Worm (Caenorhabditis elegans) whole organism, L4 larva: Measurements from ENCODE around the gene F59B2.3.

Experiments
- F37D6.2 ChIP-seq: sonication (generic microtip); optimal IDR thresholded peaks from 2 replicates; lab custom pipeline; 2016; ENCODE audit warnings: mild to moderate bottlenecking, missing genetic modification characterization, missing compliant biosample characterization
- ama-1 ChIP-seq: fragments of 150-350 bp; optimal IDR thresholded peaks from 2 replicates; lab custom pipeline; 2014; ENCODE audit warnings: inconsistent platforms, mixed read lengths
- ces-1 ChIP-seq: fragments of 150-350 bp; sonication (generic microtip); optimal IDR thresholded peaks from 4 replicates; lab custom pipeline; 2014; ENCODE audit warnings: missing biosample characterization, missing genetic modification reagents, missing genetic modification characterization
- daf-16 ChIP-seq, 3 experiments: sonication (generic microtip); optimal IDR thresholded peaks; 2 replicates each; lab custom pipeline; 2016 to 2017; ENCODE audit warnings: missing genetic modification characterization in 3 of 3, missing genetic modification reagents in 3 of 3, mild to moderate bottlenecking in 2 of 3, missing compliant biosample characterization in 2 of 3, missing biosample characterization in 1 of 3, moderate library complexity in 1 of 3
- nhr-102 ChIP-seq: sonication (generic microtip); optimal IDR thresholded peaks from 2 replicates; lab custom pipeline; 2016; ENCODE audit warnings: mild to moderate bottlenecking, missing genetic modification characterization, moderate library complexity, missing compliant biosample characterization
- nhr-42 ChIP-seq: fragments of 200-800 bp; sonication (Bioruptor generic); IDR thresholded peaks from 2 replicates; pipeline ENCODE4 v1.3.6; 2022; ENCODE audit warnings: missing genetic modification characterization, missing compliant biosample characterization
- snpc-4 ChIP-seq: fragments of 150-350 bp; optimal IDR thresholded peaks from 2 replicates; lab custom pipeline; 2014; ENCODE audit warnings: missing biosample characterization, missing genetic modification characterization

DNA sequence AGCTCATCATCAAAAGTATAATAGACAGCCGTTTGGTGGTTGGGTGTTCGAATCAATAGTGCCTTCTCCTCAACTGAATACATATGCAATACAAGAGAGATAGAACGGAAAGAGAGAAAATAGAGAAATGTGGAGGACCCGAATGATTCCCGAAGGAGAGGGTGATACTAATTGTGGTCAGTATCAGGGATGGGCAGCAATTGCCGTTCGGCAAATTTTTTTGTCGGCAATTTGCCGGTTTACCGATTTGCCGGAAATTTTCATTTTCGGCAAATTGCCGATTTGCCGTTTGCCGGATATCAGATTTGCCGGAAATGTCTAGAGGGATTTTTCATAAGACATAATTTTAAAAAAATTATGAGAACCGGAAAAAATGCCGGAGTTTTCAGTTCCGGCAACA is 12.7 kb upstream of the F59B2.3 start, which contains the start of gene F59B2.9:
- no peak for TF ChIP-seq F37D6.2
- no peak for TF ChIP-seq daf-16 (GFP tag; optimal IDR thresholded peaks at IDR 0.05; lab: Kevin White, UChicago)
- no peak for TF ChIP-seq daf-16 (tag; optimal IDR thresholded peaks at IDR 0.05; lab: Kevin White, UChicago)
- TF ChIP-seq nhr-42 (GFP tag; lab: Robert Waterston, UW), result no peak
- TF ChIP-seq ama-1 (lab: Kevin White, UChicago), result no peak
- TF ChIP-seq ces-1, result no peak
- TF ChIP-seq nhr-102 (tag; lab: Kevin White, UChicago), result no peak
- TF ChIP-seq snpc-4 (tag; lab: Kevin White, UChicago), result no peak
